Comparison of ENCODE assay signal across 5 fruit fly cellular contexts in genomic region chr3L:5577250-5578138, dm6.
TF ChIP-seq lines count a peak whose summit lies in the region.

Msr-110 (minus strand) TSS chr3L:5577348.

- peak; percentile 19 for TF ChIP-seq CTCF in whole organism, embryonic (GFP tag; optimal IDR thresholded peaks at IDR 0.05; lab: Kevin White, UChicago)

TF ChIP-seq in whole organism, adult, 20 proteins besides CTCF, POLR2A, EP300 and RAD21 (continues in another document):
- peak; percentile 51 for TF ChIP-seq Crg-1 (GFP tag; optimal IDR thresholded peaks at IDR 0.05; lab: Kevin White, UChicago)
- TF ChIP-seq Clk (GFP tag; optimal IDR thresholded peaks at IDR 0.05; lab: Kevin White, UChicago): peak; percentile 67
- peak; percentile 87 for TF ChIP-seq CG12768 (GFP tag; optimal IDR thresholded peaks at IDR 0.05; lab: Kevin White, UChicago)
- TF ChIP-seq kay (GFP tag; lab: Kevin White, UChicago; ENCODE audit: borderline replicate concordance): peak; percentile 55
- peak; percentile 31 for TF ChIP-seq CG5204 (GFP tag; optimal IDR thresholded peaks at IDR 0.05; lab: Kevin White, UChicago)
- TF ChIP-seq toe (GFP tag; optimal IDR thresholded peaks at IDR 0.05; lab: Kevin White, UChicago): peak; percentile 81
- no peak for TF ChIP-seq cnc (optimal IDR thresholded peaks at IDR 0.05; lab: Kevin White, UChicago)
- TF ChIP-seq tj (GFP tag; optimal IDR thresholded peaks at IDR 0.05; lab: Kevin White, UChicago): peak; percentile 68
- peak; percentile 77 for TF ChIP-seq CG11617 (GFP tag; optimal IDR thresholded peaks at IDR 0.05; lab: Kevin White, UChicago)
- peak; percentile 67 for TF ChIP-seq pad (GFP tag; optimal IDR thresholded peaks at IDR 0.05; lab: Kevin White, UChicago)
- peak; percentile 45 for TF ChIP-seq Hr96 (GFP tag; optimal IDR thresholded peaks at IDR 0.05; lab: Kevin White, UChicago)
- TF ChIP-seq CG1620 (GFP tag; optimal IDR thresholded peaks at IDR 0.05; lab: Kevin White, UChicago): peak; percentile 49
- peak; percentile 36 for TF ChIP-seq Mnt (GFP tag; optimal IDR thresholded peaks at IDR 0.05; lab: Kevin White, UChicago)
- TF ChIP-seq ovo (GFP tag; optimal IDR thresholded peaks at IDR 0.05; lab: Kevin White, UChicago): peak; percentile 52
- TF ChIP-seq bab1 (GFP tag; optimal IDR thresholded peaks at IDR 0.05; lab: Kevin White, UChicago): peak; percentile 88
- peak; percentile 90 for TF ChIP-seq CG14711 (tag; optimal IDR thresholded peaks at IDR 0.05; lab: Kevin White, UChicago)
- peak; percentile 94 for TF ChIP-seq CG7101 (tag; optimal IDR thresholded peaks at IDR 0.05; lab: Kevin White, UChicago)
- peak; percentile 62 for TF ChIP-seq cic (GFP tag; optimal IDR thresholded peaks at IDR 0.05; lab: Kevin White, UChicago)

TF ChIP-seq in whole organism, embryonic, 481 proteins besides CTCF, POLR2A, EP300 and RAD21 (continues in another document):
- TF ChIP-seq sim (GFP tag; IDR thresholded peaks at IDR 0.05; lab: Robert Waterston, UW) (no peak; the same call in 1 of the 2 replicates), ara (GFP tag; IDR thresholded peaks at IDR 0.05; lab: Robert Waterston, UW) (peak; percentile 66), Optix (GFP tag; IDR thresholded peaks at IDR 0.05; lab: Robert Waterston, UW) (peak; percentile 84), CG18476 (GFP tag; optimal IDR thresholded peaks at IDR 0.05; lab: Kevin White, UChicago) (peak; percentile 76), Xbp1 (GFP tag; optimal IDR thresholded peaks at IDR 0.05; lab: Kevin White, UChicago) (peak; percentile 80), Hey (tag; optimal IDR thresholded peaks at IDR 0.05; lab: Kevin White, UChicago) (peak; percentile 17), jigr1 (GFP tag; IDR thresholded peaks at IDR 0.05; lab: Robert Waterston, UW) (peak; percentile 92), CG4617 (GFP tag; optimal IDR thresholded peaks at IDR 0.05; lab: Kevin White, UChicago; ENCODE audit: borderline replicate concordance) (peak; percentile 24), CG11504 (tag; optimal IDR thresholded peaks at IDR 0.05; lab: Kevin White, UChicago) (peak; percentile 94), CG6689 (GFP tag; IDR thresholded peaks at IDR 0.05; lab: Robert Waterston, UW) (peak; percentile 89), CG2678 (tag; optimal IDR thresholded peaks at IDR 0.05; lab: Kevin White, UChicago) (peak; percentile 96), CG17361 (GFP tag; IDR thresholded peaks at IDR 0.05; lab: Robert Waterston, UW) (peak; percentile 93), Usf (GFP tag; optimal IDR thresholded peaks at IDR 0.05; lab: Kevin White, UChicago) (peak; percentile 58), E2f1 (GFP tag; IDR thresholded peaks at IDR 0.05; lab: Robert Waterston, UW) (peak; percentile 75), Mad (GFP tag; optimal IDR thresholded peaks at IDR 0.05; lab: Kevin White, UChicago) (peak; percentile 76), Atf6 (GFP tag; IDR thresholded peaks at IDR 0.05; lab: Robert Waterston, UW) (peak; percentile 91), CG10274 (GFP tag; optimal IDR thresholded peaks at IDR 0.05; lab: Kevin White, UChicago) (peak; percentile 96), sna (GFP tag; IDR thresholded peaks at IDR 0.05; lab: Robert Waterston, UW; ENCODE audit: partially characterized antibody) (no peak)

TF ChIP-seq in whole organism, prepupa, 60 proteins besides CTCF, POLR2A, EP300 and RAD21 (continues in another document):
- TF ChIP-seq lz (GFP tag; optimal IDR thresholded peaks at IDR 0.05; lab: Kevin White, UChicago) (peak; percentile 72), svp (GFP tag; lab: Kevin White, UChicago) (peak; percentile 90), fkh (GFP tag; optimal IDR thresholded peaks at IDR 0.05; lab: Kevin White, UChicago) (peak; percentile 26), CG11762 (GFP tag; optimal IDR thresholded peaks at IDR 0.05; lab: Kevin White, UChicago; ENCODE audit: insufficient read depth) (peak; percentile 87), CG34406 (GFP tag; optimal IDR thresholded peaks at IDR 0.05; lab: Kevin White, UChicago) (peak; percentile 95), Eip93F (GFP tag; optimal IDR thresholded peaks at IDR 0.05; lab: Kevin White, UChicago) (peak; percentile 82), Ets21C (GFP tag; optimal IDR thresholded peaks at IDR 0.05; lab: Kevin White, UChicago) (peak; percentile 50), CG6854 (GFP tag; optimal IDR thresholded peaks at IDR 0.05; lab: Kevin White, UChicago) (peak; percentile 95), acj6 (GFP tag; optimal IDR thresholded peaks at IDR 0.05; lab: Kevin White, UChicago) (peak; percentile 89), CG10631 (GFP tag; optimal IDR thresholded peaks at IDR 0.05; lab: Kevin White, UChicago) (peak; percentile 92), CG8632 (GFP tag; optimal IDR thresholded peaks at IDR 0.05; lab: Kevin White, UChicago) (peak; percentile 91), Smox (GFP tag; optimal IDR thresholded peaks at IDR 0.05; lab: Kevin White, UChicago) (peak; percentile 83), CG8119 (GFP tag; IDR thresholded peaks at IDR 0.05; lab: Robert Waterston, UW) (peak; percentile 97), net (GFP tag; optimal IDR thresholded peaks at IDR 0.05; lab: Kevin White, UChicago) (peak; percentile 97), CG15336 (GFP tag; IDR thresholded peaks at IDR 0.05; lab: Robert Waterston, UW) (peak; percentile 97), spab (GFP tag; optimal IDR thresholded peaks at IDR 0.05; lab: Kevin White, UChicago) (peak; percentile 95), esn (GFP tag; optimal IDR thresholded peaks at IDR 0.05; lab: Kevin White, UChicago) (peak; percentile 86), CG6808 (GFP tag; optimal IDR thresholded peaks at IDR 0.05; lab: Kevin White, UChicago) (peak; percentile 96), Lpt (GFP tag; optimal IDR thresholded peaks at IDR 0.05; lab: Kevin White, UChicago) (peak; percentile 93)

TF ChIP-seq in whole organism, pupa, 21 proteins besides CTCF, POLR2A, EP300 and RAD21:
- TF ChIP-seq EcR (GFP tag; optimal IDR thresholded peaks at IDR 0.05; lab: Kevin White, UChicago) (peak; percentile 81), rn (GFP tag; IDR thresholded peaks at IDR 0.05; lab: Robert Waterston, UW) (peak; percentile 79), CG14655 (GFP tag; optimal IDR thresholded peaks at IDR 0.05; lab: Kevin White, UChicago) (peak; percentile 94), Snoo (tag; optimal IDR thresholded peaks at IDR 0.05; lab: Kevin White, UChicago) (peak; percentile 98), CG17806 (tag; optimal IDR thresholded peaks at IDR 0.05; lab: Kevin White, UChicago) (peak; percentile 91), CG10348 (GFP tag; IDR thresholded peaks at IDR 0.05; lab: Robert Waterston, UW) (peak; percentile 93), CG9948 (tag; optimal IDR thresholded peaks at IDR 0.05; lab: Kevin White, UChicago) (peak; percentile 90), CG32121 (GFP tag; IDR thresholded peaks at IDR 0.05; lab: Robert Waterston, UW) (peak; percentile 98), CG34367 (tag; optimal IDR thresholded peaks at IDR 0.05; lab: Kevin White, UChicago) (peak; percentile 97), fd96Ca (GFP tag; IDR thresholded peaks at IDR 0.05; lab: Robert Waterston, UW) (peak; percentile 95), Pif1B (GFP tag; optimal IDR thresholded peaks at IDR 0.05; lab: Kevin White, UChicago) (peak; percentile 98), D1 (tag; optimal IDR thresholded peaks at IDR 0.05; lab: Kevin White, UChicago) (peak; percentile 32), CG12605 (GFP tag; IDR thresholded peaks at IDR 0.05; lab: Robert Waterston, UW) (peak; percentile 95), CG8301 (tag; optimal IDR thresholded peaks at IDR 0.05; lab: Kevin White, UChicago) (peak; percentile 89), CG4496 (GFP tag; IDR thresholded peaks at IDR 0.05; lab: Robert Waterston, UW) (peak; percentile 93), Ets98B (GFP tag; IDR thresholded peaks at IDR 0.05; lab: Robert Waterston, UW) (peak; percentile 95; the same call in 1 of the 2 replicates), CG15710 (tag; optimal IDR thresholded peaks at IDR 0.05; lab: Kevin White, UChicago) (peak; percentile 89), CG8159 (tag; optimal IDR thresholded peaks at IDR 0.05; lab: Kevin White, UChicago) (peak; percentile 93), Pif1A (GFP tag; optimal IDR thresholded peaks at IDR 0.05; lab: Kevin White, UChicago) (peak; percentile 98), gl (tag; optimal IDR thresholded peaks at IDR 0.05; lab: Kevin White, UChicago) (peak; percentile 99), CG13204 (GFP tag; optimal IDR thresholded peaks at IDR 0.05; lab: Kevin White, UChicago) (peak; percentile 99)

TF ChIP-seq in whole organism, wandering third instar larva, 38 proteins besides CTCF, POLR2A, EP300 and RAD21 (continues in another document):
- TF ChIP-seq ey (GFP tag; optimal IDR thresholded peaks at IDR 0.05; lab: Kevin White, UChicago): peak; percentile 83
- peak; percentile 96 for TF ChIP-seq Rel (GFP tag; optimal IDR thresholded peaks at IDR 0.05; lab: Kevin White, UChicago)
- TF ChIP-seq Rel (tag; optimal IDR thresholded peaks at IDR 0.05; lab: Kevin White, UChicago): peak; percentile 79
- peak; percentile 92 for TF ChIP-seq OdsH (GFP tag; optimal IDR thresholded peaks at IDR 0.05; lab: Kevin White, UChicago)
- no peak for TF ChIP-seq Mio (GFP tag; optimal IDR thresholded peaks at IDR 0.05; lab: Kevin White, UChicago)
- peak in 1 of 2 experiments; percentile 29 for TF ChIP-seq dl (GFP tag; optimal IDR thresholded peaks at IDR 0.05; lab: Kevin White, UChicago; ENCODE audit: insufficient read depth in 1 of 2, partially characterized antibody in 2 of 2)
- no peak for TF ChIP-seq Abd-B (GFP tag; optimal IDR thresholded peaks at IDR 0.05; lab: Kevin White, UChicago)
- peak; percentile 3 for TF ChIP-seq dsf (GFP tag; optimal IDR thresholded peaks at IDR 0.05; lab: Kevin White, UChicago; ENCODE audit: borderline replicate concordance)
- TF ChIP-seq Jra (GFP tag; optimal IDR thresholded peaks at IDR 0.05; lab: Kevin White, UChicago): peak; percentile 24
- TF ChIP-seq jim (GFP tag; optimal IDR thresholded peaks at IDR 0.05; lab: Kevin White, UChicago): peak; percentile 97
- peak; percentile 89 for TF ChIP-seq h (GFP tag; optimal IDR thresholded peaks at IDR 0.05; lab: Kevin White, UChicago)
- TF ChIP-seq tai (GFP tag; optimal IDR thresholded peaks at IDR 0.05; lab: Kevin White, UChicago): no peak
- no peak for TF ChIP-seq Myc (optimal IDR thresholded peaks at IDR 0.05; lab: Kevin White, UChicago)
- TF ChIP-seq usp (GFP tag; optimal IDR thresholded peaks at IDR 0.05; lab: Kevin White, UChicago): no peak
- peak; percentile 68 for TF ChIP-seq CG32264 (GFP tag; optimal IDR thresholded peaks at IDR 0.05; lab: Kevin White, UChicago)
- peak; percentile 92 for TF ChIP-seq psq (GFP tag; optimal IDR thresholded peaks at IDR 0.05; lab: Kevin White, UChicago)
- peak; percentile 70 for TF ChIP-seq sage (GFP tag; optimal IDR thresholded peaks at IDR 0.05; lab: Kevin White, UChicago)
- peak; percentile 95 for TF ChIP-seq HLH106 (tag; optimal IDR thresholded peaks at IDR 0.05; lab: Kevin White, UChicago)
- TF ChIP-seq fru (GFP tag; optimal IDR thresholded peaks at IDR 0.05; lab: Kevin White, UChicago): peak; percentile 89
- TF ChIP-seq foxo (GFP tag; optimal IDR thresholded peaks at IDR 0.05; lab: Kevin White, UChicago): peak; percentile 89 to 94
- TF ChIP-seq CrebA (GFP tag; optimal IDR thresholded peaks at IDR 0.05; lab: Kevin White, UChicago; ENCODE audit: borderline replicate concordance): peak; percentile 96
- peak; percentile 98 for TF ChIP-seq Sp1 (GFP tag; optimal IDR thresholded peaks at IDR 0.05; lab: Kevin White, UChicago)
